Worm (Caenorhabditis elegans) whole organism, L1 larva: ENCODE data around the gene dmsr-5.
A peak's percentile ranks its signal among the peaks of the same experiment; 100 is the strongest.

Source experiments
- C04F5.9 ChIP-seq: sonication (generic microtip); optimal IDR thresholded peaks from 2 replicates; lab custom pipeline; 2016; ENCODE audit warnings: missing genetic modification characterization, missing compliant biosample characterization
- C34B4.2 ChIP-seq: sonication (generic microtip); optimal IDR thresholded peaks from 2 replicates; lab custom pipeline; 2017; ENCODE audit warnings: mild to moderate bottlenecking, missing genetic modification characterization, missing compliant biosample characterization
- aly-2 ChIP-seq: fragments of 150-350 bp; optimal IDR thresholded peaks from 2 replicates; lab custom pipeline; 2014; ENCODE audit warnings: missing biosample characterization, missing genetic modification characterization
- ceh-63 ChIP-seq: fragments of 200-800 bp; sonication (Bioruptor generic); optimal IDR thresholded peaks from 2 replicates; lab custom pipeline; 2018; ENCODE audit warnings: mild to moderate bottlenecking, missing genetic modification characterization, missing compliant biosample characterization
- ceh-8 ChIP-seq: fragments of 200-800 bp; sonication (Bioruptor generic); optimal IDR thresholded peaks from 2 replicates; lab custom pipeline; 2018; ENCODE audit warnings: mild to moderate bottlenecking, missing genetic modification characterization, moderate library complexity, missing compliant biosample characterization
- ceh-90 ChIP-seq: sonication (generic microtip); optimal IDR thresholded peaks from 2 replicates; lab custom pipeline; 2016; ENCODE audit warnings: missing genetic modification characterization, missing compliant biosample characterization
- ces-1 ChIP-seq: fragments of 150-350 bp; optimal IDR thresholded peaks from 2 replicates; lab custom pipeline; 2014; ENCODE audit warnings: missing biosample characterization, missing genetic modification reagents, missing genetic modification characterization
- efl-1 ChIP-seq, 4 experiments: fragments of 150-350 bp; optimal IDR thresholded peaks in 3 of 4; peaks in 1 of 4; 1 replicate in 1 of 4; 2 replicates in 3 of 4; lab custom pipeline; 2014; ENCODE audit warnings: missing biosample characterization in 2 of 4, missing genetic modification characterization in 2 of 4, missing genetic modification reagents in 2 of 4
- efl-3 ChIP-seq: fragments of 200-800 bp; sonication (Bioruptor generic); optimal IDR thresholded peaks from 2 replicates; lab custom pipeline; 2018; ENCODE audit warnings: mild to moderate bottlenecking, missing genetic modification characterization, missing compliant biosample characterization
- fkh-10 ChIP-seq: sonication (generic microtip); optimal IDR thresholded peaks from 2 replicates; lab custom pipeline; 2017; ENCODE audit warnings: missing biosample characterization, missing genetic modification reagents, missing genetic modification characterization
- fkh-8 ChIP-seq: sonication (generic microtip); optimal IDR thresholded peaks from 2 replicates; lab custom pipeline; 2016; ENCODE audit warnings: mild to moderate bottlenecking, missing genetic modification characterization, missing compliant biosample characterization
- grh-1 ChIP-seq: fragments of 200-800 bp; sonication (Bioruptor generic); IDR thresholded peaks from 2 replicates; pipeline ENCODE4 v1.3.6; 2022; ENCODE audit warnings: missing genetic modification reagents, missing genetic modification characterization, missing compliant biosample characterization
- isw-1 ChIP-seq: fragments of 200-800 bp; sonication (Bioruptor generic); IDR thresholded peaks from 2 replicates; pipeline ENCODE4 v1.3.6; 2022; ENCODE audit warnings: missing genetic modification characterization, missing compliant biosample characterization
- lin-15B ChIP-seq: fragments of 150-350 bp; sonication (generic microtip); optimal IDR thresholded peaks from 3 replicates; lab custom pipeline; 2014; ENCODE audit warnings: missing biosample characterization, missing genetic modification characterization
- lin-35 ChIP-seq, 2 experiments: fragments of 150-350 bp; optimal IDR thresholded peaks; 2 replicates each; lab custom pipeline; 2014; ENCODE audit warnings: missing biosample characterization in 2 of 2, missing genetic modification characterization in 2 of 2, missing genetic modification reagents in 2 of 2
- mab-9 ChIP-seq: fragments of 200-800 bp; sonication (Bioruptor generic); IDR thresholded peaks from 2 replicates; pipeline ENCODE4 v1.3.6; 2022; ENCODE audit warnings: missing genetic modification reagents, missing genetic modification characterization, missing compliant biosample characterization
- mdl-1 ChIP-seq, 2 experiments: fragments of 150-350 bp; optimal IDR thresholded peaks; 2 replicates each; lab custom pipeline; 2014 to 2017; ENCODE audit warnings: missing biosample characterization in 2 of 2, missing genetic modification characterization in 2 of 2, inconsistent platforms in 1 of 2
- mef-2 ChIP-seq: fragments of 150-350 bp; optimal IDR thresholded peaks from 2 replicates; lab custom pipeline; 2014; ENCODE audit warnings: missing biosample characterization, missing genetic modification characterization
- mep-1 ChIP-seq: fragments of 150-350 bp; optimal IDR thresholded peaks from 2 replicates; lab custom pipeline; 2014; ENCODE audit warnings: missing biosample characterization, missing genetic modification characterization
- nhr-20 ChIP-seq: sonication (generic microtip); optimal IDR thresholded peaks from 2 replicates; lab custom pipeline; 2016; ENCODE audit warnings: mild to moderate bottlenecking, missing genetic modification characterization, missing compliant biosample characterization
- nhr-71 ChIP-seq: sonication (generic microtip); optimal IDR thresholded peaks from 2 replicates; lab custom pipeline; 2016; ENCODE audit warnings: mild to moderate bottlenecking, missing genetic modification characterization, moderate library complexity, missing compliant biosample characterization
- nhr-76 ChIP-seq: sonication (generic microtip); optimal IDR thresholded peaks from 2 replicates; lab custom pipeline; 2017; ENCODE audit warnings: missing biosample characterization, missing genetic modification characterization
- nhr-85 ChIP-seq: sonication (generic microtip); peaks from one replicate; lab custom pipeline; 2016; ENCODE audit warnings: missing genetic modification characterization, inconsistent platforms, missing compliant biosample characterization
- pag-3 ChIP-seq: sonication (generic microtip); optimal IDR thresholded peaks from 2 replicates; lab custom pipeline; 2017; ENCODE audit warnings: missing genetic modification characterization, mild to moderate bottlenecking, missing compliant biosample characterization, antibody characterized with exemption, borderline replicate concordance; ENCODE audit not compliant: insufficient read depth
- rnt-1 ChIP-seq: sonication (generic microtip); optimal IDR thresholded peaks from 2 replicates; lab custom pipeline; 2016; ENCODE audit warnings: mild to moderate bottlenecking, missing genetic modification characterization, moderate library complexity, missing compliant biosample characterization
- snpc-4 ChIP-seq: fragments of 150-350 bp; optimal IDR thresholded peaks from 2 replicates; lab custom pipeline; 2014; ENCODE audit warnings: missing biosample characterization, missing genetic modification characterization
- sptf-1 ChIP-seq: fragments of 150-350 bp; optimal IDR thresholded peaks from 2 replicates; lab custom pipeline; 2014; ENCODE audit warnings: missing biosample characterization, missing genetic modification characterization
- tbx-2 ChIP-seq: sonication (generic microtip); optimal IDR thresholded peaks from 2 replicates; lab custom pipeline; 2016; ENCODE audit warnings: missing genetic modification characterization, missing compliant biosample characterization
- tlp-1 ChIP-seq: fragments of 150-350 bp; optimal IDR thresholded peaks from 2 replicates; lab custom pipeline; 2014; ENCODE audit warnings: missing biosample characterization, missing genetic modification characterization
- unc-130 ChIP-seq: fragments of 150-350 bp; optimal IDR thresholded peaks from 2 replicates; lab custom pipeline; 2017; ENCODE audit warnings: missing biosample characterization, missing genetic modification characterization, inconsistent platforms
- unc-30 ChIP-seq: sonication (generic microtip); optimal IDR thresholded peaks from 2 replicates; lab custom pipeline; 2017; ENCODE audit warnings: missing biosample characterization, missing genetic modification characterization
- unc-86 ChIP-seq: sonication (generic microtip); optimal IDR thresholded peaks from 2 replicates; lab custom pipeline; 2016; ENCODE audit warnings: missing genetic modification characterization, missing compliant biosample characterization

The dmsr-5 gene

DNA sequence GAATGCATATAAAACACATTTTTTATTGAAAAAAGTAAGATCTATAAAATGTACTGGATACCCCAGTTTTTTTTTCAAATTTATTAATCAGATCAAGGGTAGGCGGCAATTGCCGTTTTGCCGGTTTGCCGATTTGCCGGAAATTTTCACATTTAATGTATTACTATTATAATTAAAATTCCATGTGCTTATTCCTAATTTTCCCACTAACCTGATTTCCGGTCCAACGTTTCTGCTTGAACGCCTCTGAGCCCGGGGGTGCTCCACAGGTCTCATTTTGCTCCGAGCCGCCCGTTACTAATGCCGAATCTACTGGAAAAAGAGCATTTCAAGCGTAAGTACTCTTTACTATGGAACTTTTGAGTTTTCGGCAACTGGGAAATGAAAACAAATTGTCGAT is 25.4 kb downstream of the dmsr-5 start, which contains the start of gene dhc-4:
Gene dhc-4 (plus strand): TSS at position 301 of the 400 bp plus-strand sequence.
- no peak for TF ChIP-seq C04F5.9
- no peak for TF ChIP-seq mef-2 (tag; lab: Kevin White, UChicago)
- TF ChIP-seq aly-2 (tag; lab: Kevin White, UChicago): no peak
- no peak for TF ChIP-seq ces-1 (GFP tag; lab: Kevin White, UChicago)
- no peak for TF ChIP-seq unc-130 (tag; lab: Kevin White, UChicago)
- no peak for TF ChIP-seq unc-86 (tag; lab: Kevin White, UChicago)

DNA sequence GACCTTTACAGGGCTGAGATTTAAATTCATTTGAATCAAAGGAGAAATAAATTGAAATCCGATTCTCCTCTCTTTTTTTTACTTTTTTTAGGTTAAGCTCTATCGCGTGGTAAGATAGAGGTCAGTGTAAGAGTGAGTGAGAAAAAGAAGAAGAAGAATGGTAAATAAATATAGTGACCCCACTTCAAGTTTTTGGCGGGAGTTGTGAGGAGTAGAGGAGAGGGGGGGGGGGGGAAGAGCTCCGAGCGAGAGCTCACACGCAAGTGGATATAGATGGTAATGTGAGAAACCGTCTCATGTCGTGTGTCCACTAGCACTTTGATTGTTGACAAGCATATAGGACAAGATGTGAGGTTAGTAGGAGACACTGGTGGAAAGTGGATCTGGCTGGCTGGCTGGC is 28.0 kb downstream of the dmsr-5 start, which contains the start of gene W05B2.2:
Gene W05B2.2 (minus strand): TSS at position 101 of the 400 bp plus-strand sequence.
- TF ChIP-seq lin-15B (tag; lab: Kevin White, UChicago): no peak
- TF ChIP-seq isw-1 (GFP tag; lab: Robert Waterston, UW): no peak
- no peak for TF ChIP-seq tlp-1 (tag; lab: Kevin White, UChicago)
- no peak for TF ChIP-seq mep-1 (tag; lab: Kevin White, UChicago)
- no peak for TF ChIP-seq C04F5.9
- TF ChIP-seq efl-3: no peak
- TF ChIP-seq lin-35 (GFP tag; optimal IDR thresholded peaks at IDR 0.05; lab: Kevin White, UChicago): no peak
- TF ChIP-seq ceh-63: no peak
- no peak for TF ChIP-seq mab-9
- TF ChIP-seq tbx-2 (tag; lab: Kevin White, UChicago): no peak
- no peak for TF ChIP-seq fkh-10 (GFP tag; lab: Kevin White, UChicago)
- no peak for TF ChIP-seq ceh-8 (GFP tag; lab: Kevin White, UChicago)
- TF ChIP-seq efl-1 (optimal IDR thresholded peaks at IDR 0.05; lab: Kevin White, UChicago): no peak
- no peak for TF ChIP-seq efl-1 (GFP tag; optimal IDR thresholded peaks at IDR 0.05 in 1 of 2; lab: Kevin White, UChicago)
- TF ChIP-seq ceh-90 (tag; lab: Kevin White, UChicago): no peak
- TF ChIP-seq, all 84 proteins: peak for 0

DNA sequence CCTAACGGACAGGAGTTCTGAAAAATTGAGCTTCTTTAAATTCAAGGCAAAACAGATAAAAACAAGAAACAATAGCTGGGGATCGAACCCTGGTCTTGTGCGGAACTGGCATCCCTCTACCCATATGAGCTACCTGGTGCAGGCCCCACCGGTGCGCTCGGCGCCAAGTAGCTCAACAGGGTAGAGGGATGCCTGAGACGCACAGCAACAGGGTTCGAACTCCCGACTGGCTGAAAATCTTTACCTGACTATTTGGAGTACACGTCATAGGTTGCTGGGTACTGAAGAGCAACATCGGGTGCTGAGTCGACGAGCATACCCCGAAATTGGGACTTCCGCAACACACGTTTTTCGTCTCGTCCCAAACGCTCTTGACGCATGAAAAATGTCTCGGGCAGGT is 32.1 kb downstream of the dmsr-5 start:
- TF ChIP-seq rnt-1 (tag; lab: Kevin White, UChicago): no peak
- TF ChIP-seq nhr-20: no peak
- TF ChIP-seq C34B4.2 (tag; lab: Kevin White, UChicago): no peak
- TF ChIP-seq isw-1 (GFP tag; lab: Robert Waterston, UW): no peak
- TF ChIP-seq unc-30: no peak
- TF ChIP-seq mdl-1 (tag; optimal IDR thresholded peaks at IDR 0.05; lab: Kevin White, UChicago): no peak
- TF ChIP-seq C04F5.9: no peak

DNA sequence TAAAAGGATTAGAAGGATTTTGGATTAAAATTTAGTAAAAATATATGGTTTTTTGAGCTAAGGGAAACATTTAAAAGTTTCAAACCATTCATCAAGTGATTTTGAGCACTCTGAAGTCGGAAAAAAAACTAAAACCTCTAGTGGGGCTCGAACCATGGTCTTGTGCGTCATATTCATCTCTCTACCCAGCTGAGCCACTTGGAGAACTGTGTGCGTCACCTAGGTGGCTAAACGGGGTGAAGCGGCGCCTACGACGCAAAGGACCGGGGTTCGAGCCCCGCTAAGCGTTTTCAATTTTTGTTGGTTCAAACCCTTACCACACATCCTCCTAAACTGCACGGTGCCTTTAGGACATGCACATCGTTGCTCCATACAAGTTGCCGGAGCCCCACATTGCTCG is 34.7 kb downstream of the dmsr-5 start:
- TF ChIP-seq mdl-1 (tag; optimal IDR thresholded peaks at IDR 0.05; lab: Kevin White, UChicago) (no peak), fkh-8 (tag; lab: Kevin White, UChicago) (no peak), grh-1 (GFP tag; lab: Robert Waterston, UW) (0 out of 2 replicates have a peak, but pooled peaks have one; percentile 22), efl-1 (optimal IDR thresholded peaks at IDR 0.05; lab: Kevin White, UChicago) (no peak), efl-1 (GFP tag; optimal IDR thresholded peaks at IDR 0.05 in 1 of 2; lab: Kevin White, UChicago) (peak in 1 of 2 experiments; percentile 54), pag-3 (no peak), unc-130 (tag; lab: Kevin White, UChicago) (no peak)
- TF ChIP-seq, all 84 proteins: peak for 2

DNA sequence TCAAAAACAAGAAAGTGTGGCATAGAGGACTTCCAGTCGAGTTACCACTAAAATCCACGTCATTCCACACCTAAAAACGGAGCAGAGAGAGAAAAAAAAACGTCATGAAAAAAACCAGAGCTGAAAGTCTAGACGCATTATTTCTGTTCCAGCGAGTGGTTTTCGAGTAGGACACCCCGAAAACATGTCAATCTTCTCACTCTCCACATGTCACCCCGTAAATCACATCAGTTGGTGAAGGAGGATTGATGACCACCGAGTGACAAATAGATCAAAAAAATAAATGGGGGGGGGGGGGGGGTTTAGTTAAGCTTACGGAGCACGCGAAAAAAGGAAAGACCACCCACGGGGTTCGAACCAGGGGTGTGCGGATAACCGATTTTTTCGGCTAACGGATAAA is 37.3 kb downstream of the dmsr-5 start:
- TF ChIP-seq fkh-10 (GFP tag; lab: Kevin White, UChicago) (no peak), tbx-2 (tag; lab: Kevin White, UChicago) (no peak), nhr-76 (tag; lab: Kevin White, UChicago) (no peak), nhr-20 (no peak)

- TF ChIP-seq C04F5.9 (no peak), sptf-1 (tag; lab: Kevin White, UChicago) (no peak), rnt-1 (tag; lab: Kevin White, UChicago) (no peak), ceh-90 (tag; lab: Kevin White, UChicago) (no peak), nhr-85 (tag; lab: Kevin White, UChicago) (peak; percentile 59), nhr-71 (tag; lab: Kevin White, UChicago) (peak; percentile 4), snpc-4 (tag; lab: Kevin White, UChicago) (no peak)
Measured at ce11 chrIII:10957236-10957635, 37.8 kb downstream of the dmsr-5 start.
